Fruit fly (Drosophila melanogaster): ENCODE results near the gene sina.

sina gene

DNA sequence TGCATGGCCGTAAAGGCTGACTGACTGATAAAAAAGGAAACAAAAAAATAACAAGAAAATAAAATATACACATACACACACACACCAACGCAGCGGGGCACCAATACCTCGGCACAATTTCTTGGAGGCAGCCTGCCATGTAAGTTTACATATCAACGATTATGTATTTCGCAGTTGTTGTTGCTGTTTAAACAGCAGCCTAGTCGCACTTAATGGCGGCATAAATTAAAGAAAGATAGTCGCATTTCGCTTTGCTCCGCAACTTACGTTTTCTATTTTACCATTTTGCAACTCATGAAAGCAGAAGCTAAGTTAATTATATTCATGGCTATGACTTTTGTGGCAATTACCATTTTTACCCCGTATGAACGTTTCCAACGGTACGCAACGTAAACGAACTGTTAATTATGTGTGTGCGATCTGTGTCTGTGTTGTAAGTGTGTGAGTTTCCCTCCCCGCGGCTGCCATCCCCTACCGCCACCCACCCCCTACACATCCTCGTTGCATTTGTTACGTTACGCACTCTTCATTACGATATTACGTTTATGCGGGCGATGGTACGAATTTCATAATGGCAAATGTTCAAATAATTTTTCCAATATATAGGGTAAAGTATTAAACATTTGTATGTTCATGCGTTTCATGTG is 959 bp downstream of the sina start (continued):
- TF ChIP-seq hth (optimal IDR thresholded peaks at IDR 0.05): no peak
- no peak for TF ChIP-seq TFAM (GFP tag; optimal IDR thresholded peaks at IDR 0.05)
- no peak for TF ChIP-seq CG14441 (GFP tag; IDR thresholded peaks at IDR 0.05)
- no peak for TF ChIP-seq Ptx1 (GFP tag; IDR thresholded peaks at IDR 0.05)
- TF ChIP-seq tio (GFP tag; optimal IDR thresholded peaks at IDR 0.05): no peak
- TF ChIP-seq CG2678 (tag; optimal IDR thresholded peaks at IDR 0.05): no peak
- no peak for TF ChIP-seq crc (GFP tag; optimal IDR thresholded peaks at IDR 0.05)
- TF ChIP-seq CG1602 (GFP tag; optimal IDR thresholded peaks at IDR 0.05): no peak
- no peak for TF ChIP-seq CG15011 (GFP tag; optimal IDR thresholded peaks at IDR 0.05)
- TF ChIP-seq CrebB (tag; optimal IDR thresholded peaks at IDR 0.05): no peak
- no peak for TF ChIP-seq ftz-f1 (GFP tag; optimal IDR thresholded peaks at IDR 0.05)
- peak; percentile 50 for TF ChIP-seq CG4820 (GFP tag; optimal IDR thresholded peaks at IDR 0.05)
- no peak for TF ChIP-seq CG30431 (GFP tag; optimal IDR thresholded peaks at IDR 0.05)
- no peak for TF ChIP-seq CG9215 (GFP tag; IDR thresholded peaks at IDR 0.05)
- no peak for TF ChIP-seq CG6683 (GFP tag; optimal IDR thresholded peaks at IDR 0.05)
- no peak for TF ChIP-seq CG3995 (GFP tag; optimal IDR thresholded peaks at IDR 0.05)
- TF ChIP-seq phol (tag; optimal IDR thresholded peaks at IDR 0.05): no peak
- TF ChIP-seq GATAe (GFP tag; conservative IDR thresholded peaks at IDR 0.05): no peak
- TF ChIP-seq Optix (GFP tag; IDR thresholded peaks at IDR 0.05): no peak
- TF ChIP-seq Bdp1 (GFP tag; optimal IDR thresholded peaks at IDR 0.05): no peak
- no peak for TF ChIP-seq Sry-δ (GFP tag; optimal IDR thresholded peaks at IDR 0.05)
- TF ChIP-seq CG7786 (GFP tag; optimal IDR thresholded peaks at IDR 0.05): no peak
- TF ChIP-seq unpg (GFP tag; optimal IDR thresholded peaks at IDR 0.05): no peak
- TF ChIP-seq exex (tag; optimal IDR thresholded peaks at IDR 0.05): no peak
- no peak for TF ChIP-seq MTF-1 (GFP tag; optimal IDR thresholded peaks at IDR 0.05; ENCODE audit: borderline replicate concordance)
- TF ChIP-seq vvl (GFP tag; IDR thresholded peaks at IDR 0.05): peak; percentile 62; the same call in 1 of the 2 replicates
- TF ChIP-seq her (GFP tag; optimal IDR thresholded peaks at IDR 0.05): no peak
- TF ChIP-seq CG31365 (tag; optimal IDR thresholded peaks at IDR 0.05): no peak
- TF ChIP-seq Ets65A (GFP tag): no peak
- no peak for TF ChIP-seq Gsc (GFP tag; IDR thresholded peaks at IDR 0.05)
- no peak for TF ChIP-seq maf-S (GFP tag; optimal IDR thresholded peaks at IDR 0.05)
- no peak for TF ChIP-seq eyg (GFP tag; optimal IDR thresholded peaks at IDR 0.05)
- no peak for TF ChIP-seq CG6854 (GFP tag; optimal IDR thresholded peaks at IDR 0.05)
- TF ChIP-seq CG4360 (GFP tag; IDR thresholded peaks at IDR 0.05): 0 out of 2 replicates have a peak, but pooled peaks have one; percentile 35
- TF ChIP-seq CG14965 (GFP tag; optimal IDR thresholded peaks at IDR 0.05; ENCODE audit: borderline replicate concordance): no peak
- 0 out of 2 replicates have a peak, but pooled peaks have one; percentile 23 for TF ChIP-seq Atf6 (GFP tag; IDR thresholded peaks at IDR 0.05)
- no peak for TF ChIP-seq Blimp-1 (GFP tag; optimal IDR thresholded peaks at IDR 0.05)
- TF ChIP-seq CG14014 (GFP tag; IDR thresholded peaks at IDR 0.05): 0 out of 2 replicates have a peak, but pooled peaks have one; percentile 20
- no peak for TF ChIP-seq Dp (GFP tag; optimal IDR thresholded peaks at IDR 0.05)
- TF ChIP-seq CG6689 (GFP tag; IDR thresholded peaks at IDR 0.05): no peak
- no peak for TF ChIP-seq unc-4 (GFP tag; IDR thresholded peaks at IDR 0.05; ENCODE audit: partially characterized antibody)
- TF ChIP-seq mam (GFP tag; optimal IDR thresholded peaks at IDR 0.05): no peak
- peak; percentile 40 for TF ChIP-seq Med (GFP tag)
- TF ChIP-seq grn (GFP tag; optimal IDR thresholded peaks at IDR 0.05): no peak
- no peak for TF ChIP-seq CG5953 (GFP tag; IDR thresholded peaks at IDR 0.05)
- TF ChIP-seq Gug (GFP tag; IDR thresholded peaks at IDR 0.05): no peak
- no peak for TF ChIP-seq bbx (GFP tag; IDR thresholded peaks at IDR 0.05; ENCODE audit: partially characterized antibody)
- no peak for TF ChIP-seq dmrt11E (tag; optimal IDR thresholded peaks at IDR 0.05)
- TF ChIP-seq twi (tag; optimal IDR thresholded peaks at IDR 0.05): no peak
- TF ChIP-seq Doc3 (GFP tag; IDR thresholded peaks at IDR 0.05; ENCODE audit: partially characterized antibody): no peak
- peak; percentile 92 for TF ChIP-seq crol (GFP tag; IDR thresholded peaks at IDR 0.05)
